Worm (Caenorhabditis elegans): Measurements from ENCODE around the gene C25D7.10.
A peak's percentile ranks its signal among the peaks of the same experiment; 100 is the strongest.

- TF ChIP-seq ama-1 (optimal IDR thresholded peaks at IDR 0.05) (no peak), T23F11.4 (GFP tag; optimal IDR thresholded peaks at IDR 0.05) (no peak), pha-4 (tag; optimal IDR thresholded peaks at IDR 0.05) (no peak), hlh-13 (GFP tag; optimal IDR thresholded peaks at IDR 0.05) (no peak), dmd-4 (tag; optimal IDR thresholded peaks at IDR 0.05; ENCODE audit: borderline replicate concordance) (no peak), nhr-11 (tag; optimal IDR thresholded peaks at IDR 0.05) (no peak), eyg-1 (tag; optimal IDR thresholded peaks at IDR 0.05) (no peak), hlh-30 (tag; optimal IDR thresholded peaks at IDR 0.05; ENCODE audit: insufficient read depth) (peak; percentile 28)
Observed at ce11 chrV:15071015-15071810, 3.9 kb downstream of the C25D7.10 start, which contains the start of gene unc-76.

All from whole organism, late embryonic.